Worm (Caenorhabditis elegans): ENCODE data around the gene M01G5.1.

ce11 chrIII:1495863-1496445 lies at the start of gene M01G5.1, which contains the start of gene ave-1:
- no peak for TF ChIP-seq ama-1 (optimal IDR thresholded peaks at IDR 0.05)
- TF ChIP-seq scrt-1 (GFP tag; IDR thresholded peaks at IDR 0.05) = no peak
- no peak for TF ChIP-seq hmbx-1 (tag; optimal IDR thresholded peaks at IDR 0.05)
- no peak for TF ChIP-seq B0310.2 (tag; optimal IDR thresholded peaks at IDR 0.05)
- no peak for TF ChIP-seq hnd-1 (tag; optimal IDR thresholded peaks at IDR 0.05)
- no peak for TF ChIP-seq ets-7 (tag; optimal IDR thresholded peaks at IDR 0.05)
